Fruit fly (Drosophila melanogaster) whole organism, wandering third instar larva: ENCODE measurements around the gene CG14355.

ENCODE experiments used
- CrebA ChIP-seq: fragments of 200-800 bp; sonication (Bioruptor generic); optimal IDR thresholded peaks from 2 replicates; lab custom pipeline; 2016; ENCODE audit warnings: missing biosample characterization, mild to moderate bottlenecking, missing genetic modification characterization, borderline replicate concordance
- Dfd ChIP-seq: fragments of >200 bp; optimal IDR thresholded peaks from 2 replicates; lab custom pipeline; 2017; ENCODE audit warnings: missing biosample characterization, missing genetic modification characterization
- Hr78 ChIP-seq: fragments of >200 bp; optimal IDR thresholded peaks from 2 replicates; lab custom pipeline; 2017; ENCODE audit warnings: missing biosample characterization, missing genetic modification characterization
- Hr83 ChIP-seq: fragments of 200-300 bp; sonication (Bioruptor generic); optimal IDR thresholded peaks from 2 replicates; lab custom pipeline; 2016; ENCODE audit warnings: missing biosample characterization, mild to moderate bottlenecking, missing genetic modification characterization, moderate library complexity; ENCODE audit not compliant: poor library complexity, severe bottlenecking
- OdsH ChIP-seq: fragments of 200-800 bp; sonication (Bioruptor generic); optimal IDR thresholded peaks from 2 replicates; lab custom pipeline; 2016; ENCODE audit warnings: missing biosample characterization, mild to moderate bottlenecking, missing genetic modification characterization
- Sp1 ChIP-seq: fragments of 200-800 bp; sonication (Bioruptor generic); optimal IDR thresholded peaks from 3 replicates; lab custom pipeline; 2019; ENCODE audit warnings: missing biosample characterization, mild to moderate bottlenecking, missing genetic modification characterization, moderate library complexity
- ey ChIP-seq: fragments of 200-800 bp; sonication (Bioruptor generic); optimal IDR thresholded peaks from 2 replicates; lab custom pipeline; 2016; ENCODE audit warnings: missing biosample characterization, missing genetic modification characterization
- jim ChIP-seq: fragments of 175-275, 200-325 bp; sonication (Bioruptor generic); optimal IDR thresholded peaks from 2 replicates; lab custom pipeline; 2016; ENCODE audit warnings: missing biosample characterization, mild to moderate bottlenecking, missing genetic modification characterization
- lola ChIP-seq: fragments of >200 bp; optimal IDR thresholded peaks from 2 replicates; lab custom pipeline; 2017; ENCODE audit warnings: missing biosample characterization, missing genetic modification characterization
- pan ChIP-seq: fragments of >200 bp; optimal IDR thresholded peaks from 2 replicates; lab custom pipeline; 2017
- psq ChIP-seq: fragments of 200-800 bp; sonication (Bioruptor generic); optimal IDR thresholded peaks from 3 replicates; lab custom pipeline; 2017; ENCODE audit warnings: missing biosample characterization, mild to moderate bottlenecking, missing genetic modification characterization, moderate library complexity
- sv ChIP-seq: fragments of 200-800 bp; sonication (Bioruptor generic); optimal IDR thresholded peaks from 3 replicates; lab custom pipeline; 2016; ENCODE audit warnings: missing biosample characterization, missing genetic modification characterization
- woc ChIP-seq: sonication (Bioruptor generic); optimal IDR thresholded peaks from 2 replicates; lab custom pipeline; 2016; ENCODE audit warnings: missing biosample characterization, mild to moderate bottlenecking, missing genetic modification characterization

dm6 chr3R:14153729-14154128, 2.0 kb upstream of the CG14355 start, which contains the start of gene Recs1:
- TF ChIP-seq OdsH (GFP tag; lab: Kevin White, UChicago) (no peak), psq (GFP tag; lab: Kevin White, UChicago) (no peak), pan (lab: Kevin White, UChicago) (no peak), sv (GFP tag; lab: Kevin White, UChicago) (no peak), CrebA (GFP tag; lab: Kevin White, UChicago) (no peak), lola (GFP tag; lab: Kevin White, UChicago) (no peak), jim (GFP tag; lab: Kevin White, UChicago) (no peak), Hr83 (GFP tag; lab: Kevin White, UChicago) (no peak), Dfd (GFP tag; lab: Kevin White, UChicago) (no peak), woc (GFP tag; lab: Kevin White, UChicago) (no peak), Sp1 (GFP tag; lab: Kevin White, UChicago) (no peak), ey (no peak), Hr78 (GFP tag; lab: Kevin White, UChicago) (no peak)
